Worm (Caenorhabditis elegans) whole organism, dauer: ENCODE results near the gene srt-20.
"Not testable (repeated sequence)": the region's sequence is repeated elsewhere in the genome, so short reads cannot be mapped to it uniquely, and the experiment has no call there.

Experiments
- unc-62 ChIP-seq: sonication (generic microtip); optimal IDR thresholded peaks from 2 replicates; lab custom pipeline; 2017; ENCODE audit warnings: missing biosample characterization, missing genetic modification reagents, missing genetic modification characterization

Gene srt-20

DNA sequence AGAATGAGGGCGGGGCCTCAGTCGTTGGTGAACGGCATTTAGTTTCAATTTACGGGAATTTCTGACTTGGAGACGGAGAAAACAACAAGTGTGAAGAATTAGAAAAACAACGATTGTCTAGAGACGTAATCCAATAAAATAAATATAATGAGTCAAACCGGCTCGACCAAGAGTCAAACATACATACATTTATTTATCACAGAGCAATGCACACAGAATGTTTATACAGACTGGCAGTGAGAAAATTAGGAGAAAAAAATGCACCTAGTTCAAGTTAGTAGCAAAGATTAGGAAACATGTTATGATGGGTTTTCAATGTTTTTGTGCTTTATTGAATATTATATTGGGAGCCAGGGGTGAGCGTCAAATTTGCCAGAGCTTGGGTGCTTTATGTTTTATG lies at the start of gene srt-20:
TSS of gene srt-20 (minus strand) at position 101 of the 400 bp plus-strand sequence.
- TF ChIP-seq unc-62 (GFP tag; lab: Kevin White, UChicago): not testable (repeated sequence)

DNA sequence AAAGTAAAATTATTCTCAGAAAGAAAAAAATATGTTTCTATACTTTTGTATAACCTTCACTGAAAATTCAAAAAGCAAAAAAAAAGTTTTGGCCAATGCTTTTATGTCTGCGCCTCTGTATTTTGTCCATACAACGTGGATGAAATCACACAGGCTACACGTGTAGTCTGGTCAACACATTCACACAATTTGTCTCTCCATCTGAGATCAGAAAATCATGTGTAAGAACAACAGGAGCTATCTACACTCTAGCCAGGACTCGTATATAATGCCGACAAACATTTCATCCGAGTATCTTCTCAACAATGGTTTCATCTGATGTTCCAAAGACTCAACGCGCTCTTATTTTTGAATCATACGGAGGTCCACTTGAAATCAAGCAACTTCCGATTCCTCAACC lies 48.2 kb upstream of the srt-20 start, which contains the start of gene D2063.1:
TSS of gene D2063.1 (plus strand) at position 281 of the 400 bp plus-strand sequence.
- TF ChIP-seq unc-62 (GFP tag; lab: Kevin White, UChicago): no peak

DNA sequence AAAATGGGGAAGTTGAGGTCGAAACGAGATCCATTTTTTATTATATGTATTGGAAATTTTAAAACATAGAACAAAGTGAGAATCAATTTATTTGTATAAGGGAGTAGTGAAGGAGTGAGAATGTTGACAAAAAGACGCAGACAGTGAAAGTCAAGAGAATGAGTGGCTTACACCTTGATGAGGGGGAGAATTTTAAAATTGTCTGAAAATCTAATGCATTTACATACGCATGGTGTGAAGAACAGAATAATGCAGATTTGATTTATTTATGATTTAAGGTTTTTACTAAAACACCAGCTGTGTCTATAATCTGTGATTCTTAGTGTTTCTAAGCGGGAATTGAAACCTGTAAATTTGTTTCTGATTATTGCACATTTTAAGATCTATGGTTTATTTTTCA lies 46.8 kb upstream of the srt-20 start, which contains the start of gene nhr-125:
TSS of gene nhr-125 (minus strand) at position 101 of the 400 bp plus-strand sequence.
- TF ChIP-seq unc-62 (GFP tag; lab: Kevin White, UChicago): no peak

DNA sequence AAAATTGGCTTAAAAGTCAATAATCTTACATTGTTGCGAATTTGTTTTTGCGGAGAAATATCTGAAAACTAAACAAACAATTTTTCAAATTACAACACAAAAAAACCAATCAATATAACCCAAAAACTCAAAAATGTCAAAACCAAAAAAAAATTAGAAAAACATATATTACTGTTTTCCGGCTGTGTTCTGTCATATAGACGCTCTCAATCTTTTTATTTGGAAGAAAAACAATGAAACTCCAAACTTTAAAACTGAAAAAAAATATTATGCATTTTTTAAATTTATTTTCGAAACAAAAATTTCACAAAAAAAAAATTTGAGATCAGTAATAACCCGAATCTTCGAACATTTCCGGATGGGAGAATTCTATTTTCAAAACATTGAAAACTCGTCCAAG lies 44.1 kb upstream of the srt-20 start, which contains the start of gene R02D1.2:
TSS of gene R02D1.2 (minus strand) at position 101 of the 400 bp plus-strand sequence.
- TF ChIP-seq unc-62 (GFP tag; lab: Kevin White, UChicago): no peak

DNA sequence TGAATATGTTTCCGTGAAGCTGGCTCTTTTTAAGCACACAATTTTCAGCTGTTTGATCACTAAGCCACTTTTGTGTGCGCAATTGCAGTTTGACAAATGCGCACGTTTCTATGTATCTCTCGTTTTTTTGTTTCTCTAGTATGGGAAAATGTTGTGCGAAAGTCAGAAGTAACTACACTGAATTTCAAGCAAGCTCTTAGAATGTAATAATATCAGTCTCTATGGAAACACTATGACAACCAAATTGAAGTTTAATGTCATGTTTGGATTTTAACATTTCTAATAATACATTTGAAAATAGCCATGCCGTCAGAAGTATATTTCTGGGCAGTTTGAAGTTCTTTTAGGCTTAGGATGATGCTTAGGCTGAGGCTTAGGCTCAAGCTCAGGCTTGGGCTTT lies 41.2 kb upstream of the srt-20 start, which contains the start of gene ZC132.9:
TSS of gene ZC132.9 (minus strand) at position 101 of the 400 bp plus-strand sequence.
- TF ChIP-seq unc-62 (GFP tag; lab: Kevin White, UChicago): no peak

DNA sequence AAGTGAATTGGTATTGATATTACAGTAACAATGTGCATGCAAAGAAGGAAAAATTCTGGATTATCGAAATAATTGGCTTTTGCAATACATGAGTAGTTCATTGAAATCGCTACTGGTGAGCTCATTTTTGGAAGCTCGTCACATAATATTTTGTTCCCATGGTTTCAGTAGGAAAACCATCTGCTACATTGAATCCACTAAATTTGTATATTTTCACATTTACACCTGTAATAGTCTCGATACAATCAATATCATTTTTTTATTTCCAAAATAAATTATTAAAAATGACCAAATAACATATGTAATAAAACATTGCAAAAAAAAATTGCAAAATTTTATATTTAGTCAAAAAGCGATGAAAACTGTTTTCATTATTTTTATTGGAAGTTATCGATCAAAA lies 36.4 kb upstream of the srt-20 start, which contains the start of gene srh-192:
TSS of gene srh-192 (minus strand) at position 101 of the 400 bp plus-strand sequence.
- TF ChIP-seq unc-62 (GFP tag; lab: Kevin White, UChicago): no peak

DNA sequence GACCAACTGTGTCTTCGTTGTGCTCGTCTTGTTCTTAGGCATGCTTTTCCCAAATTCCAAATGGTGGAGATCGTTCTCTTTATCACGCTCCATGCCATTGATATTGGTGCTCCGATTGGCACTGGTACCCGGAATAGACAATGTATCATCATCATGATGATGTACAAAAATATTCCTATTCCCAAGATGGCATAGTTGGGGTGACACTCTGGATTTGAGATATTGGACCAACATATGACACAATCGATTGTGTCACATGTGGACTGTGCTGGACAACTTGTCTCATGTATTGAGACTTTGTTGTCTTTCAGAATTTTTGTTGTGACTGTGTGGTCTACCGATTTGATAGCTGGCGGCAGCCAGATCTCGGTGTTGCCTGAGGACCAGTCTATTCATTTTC lies 25.6 kb upstream of the srt-20 start:
- no peak for TF ChIP-seq unc-62 (GFP tag; lab: Kevin White, UChicago)

DNA sequence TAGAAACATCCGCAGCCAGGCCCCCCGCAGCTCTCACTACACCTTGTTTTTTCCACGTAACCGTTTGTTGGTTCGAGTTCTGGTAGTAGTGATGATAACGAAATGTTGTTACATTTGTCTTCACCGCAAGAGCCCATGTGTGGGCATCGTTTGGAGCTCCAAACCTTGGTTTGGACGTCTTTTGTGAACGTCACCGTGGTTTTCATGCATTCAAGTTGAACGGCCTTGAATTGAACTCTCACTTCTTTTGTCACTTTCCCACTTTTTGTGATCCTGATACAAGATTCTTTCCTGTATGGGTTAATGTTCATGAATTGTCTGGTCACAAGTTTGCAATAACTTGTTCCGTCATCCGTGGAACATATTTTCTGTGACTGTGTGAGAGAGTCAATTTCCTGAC lies 25.2 kb upstream of the srt-20 start:
- TF ChIP-seq unc-62 (GFP tag; lab: Kevin White, UChicago): no peak

DNA sequence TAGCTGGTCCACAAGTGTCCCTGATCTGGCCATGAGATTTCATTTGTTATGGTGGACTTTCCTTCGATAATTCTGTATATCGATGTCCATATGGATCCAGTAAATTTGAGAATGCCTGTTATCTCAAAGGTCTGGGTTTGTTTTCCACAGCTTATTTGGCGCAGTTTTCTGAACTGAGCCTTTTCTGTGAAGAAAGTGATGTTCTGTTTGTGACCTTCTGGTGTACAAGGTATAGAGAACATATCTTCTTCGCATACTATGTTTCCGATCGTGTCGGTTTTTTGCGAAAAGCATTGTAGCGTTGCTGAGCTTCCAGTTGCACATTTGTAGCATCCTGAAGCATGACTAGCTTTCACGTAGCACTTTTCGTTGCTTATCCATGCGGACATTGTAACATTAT lies 24.2 kb upstream of the srt-20 start:
- TF ChIP-seq unc-62 (GFP tag; lab: Kevin White, UChicago): no peak

DNA sequence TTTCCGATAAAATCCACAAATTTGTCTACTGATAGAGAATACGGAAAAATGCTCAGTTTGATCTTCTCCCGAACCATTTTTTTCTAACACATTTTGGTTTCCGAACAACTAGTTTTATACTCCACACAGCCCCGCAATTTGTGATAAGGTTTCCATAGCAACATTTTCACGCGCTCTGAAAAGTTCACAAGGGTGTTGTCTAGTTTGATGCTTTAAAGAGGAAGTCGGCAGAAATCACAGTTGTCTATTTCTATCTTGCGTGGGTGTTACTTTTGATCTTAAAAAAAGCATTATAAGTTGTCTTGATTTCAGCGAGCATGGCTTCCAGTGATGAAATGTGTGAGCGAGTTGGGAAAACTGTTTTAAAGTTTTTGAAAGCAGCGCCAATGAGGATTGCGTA lies 21.1 kb upstream of the srt-20 start, which contains the start of gene ZC132.3:
TSS of gene ZC132.3 (minus strand) at position 101 of the 400 bp plus-strand sequence.
- no peak for TF ChIP-seq unc-62 (GFP tag; lab: Kevin White, UChicago)

DNA sequence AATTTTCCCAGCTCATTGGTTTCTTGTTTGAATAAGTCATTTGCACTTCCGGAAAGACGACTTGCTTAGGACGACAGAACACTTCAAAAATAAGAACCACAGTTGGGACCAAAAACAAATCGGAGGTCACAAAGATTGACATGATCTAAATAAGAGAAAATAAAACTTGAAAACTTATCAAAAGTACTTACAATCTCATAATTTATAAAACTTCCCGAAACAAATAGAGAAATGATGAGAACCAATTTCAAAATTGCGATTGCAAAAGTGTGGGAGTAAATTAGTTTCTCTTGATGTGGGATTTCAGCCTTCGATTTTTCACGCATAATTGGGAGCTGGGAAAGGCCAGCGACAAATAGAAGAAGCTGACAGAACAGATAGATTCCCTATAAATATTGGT lies 19.9 kb upstream of the srt-20 start, which contains the start of gene ZC132.11:
TSS of gene ZC132.11 (minus strand) at position 101 of the 400 bp plus-strand sequence.
- no peak for TF ChIP-seq unc-62 (GFP tag; lab: Kevin White, UChicago)

DNA sequence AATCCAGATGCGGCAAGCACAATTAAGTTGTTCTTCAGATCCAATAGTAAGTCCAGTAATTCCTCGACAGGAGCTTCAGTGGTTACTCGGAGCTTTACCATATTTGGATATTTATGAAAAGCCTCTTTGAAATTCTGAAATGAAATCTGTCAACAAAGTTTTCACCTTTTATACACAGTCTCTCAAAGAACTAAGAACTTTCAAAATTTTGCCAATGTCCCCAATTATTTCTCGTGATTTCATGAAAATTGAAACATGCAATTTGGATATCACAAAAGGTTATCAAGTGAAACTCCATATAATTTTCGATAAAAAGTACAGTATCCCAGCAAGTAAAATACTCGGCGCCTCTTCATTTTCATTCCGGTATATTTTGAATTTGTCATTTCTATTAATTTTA lies 17.3 kb upstream of the srt-20 start, which contains the start of gene F47D2.11:
TSS of gene F47D2.11 (minus strand) at position 101 of the 400 bp plus-strand sequence.
- TF ChIP-seq unc-62 (GFP tag; lab: Kevin White, UChicago): no peak

DNA sequence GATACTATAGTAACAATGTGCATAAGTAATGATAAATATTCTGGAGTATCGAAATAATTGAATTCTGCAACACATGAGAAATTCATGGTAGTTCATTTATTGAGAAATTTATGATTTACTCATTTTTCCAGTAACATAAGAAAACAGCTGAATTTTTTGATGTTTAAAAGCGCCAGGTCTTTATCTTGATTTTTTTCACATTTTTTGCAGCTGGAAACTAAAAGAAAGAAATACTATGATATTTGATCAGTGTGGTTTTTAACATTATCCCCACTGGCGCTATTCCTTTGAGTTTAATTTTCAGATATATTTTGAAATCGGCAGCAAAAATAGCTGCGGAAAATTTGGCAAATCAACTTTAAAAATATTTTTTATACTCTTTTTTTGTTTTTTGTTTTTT lies 14.8 kb upstream of the srt-20 start, which contains the start of gene srh-194:
TSS of gene srh-194 (minus strand) at position 101 of the 400 bp plus-strand sequence.
- not testable (repeated sequence) for TF ChIP-seq unc-62 (GFP tag; lab: Kevin White, UChicago)

DNA sequence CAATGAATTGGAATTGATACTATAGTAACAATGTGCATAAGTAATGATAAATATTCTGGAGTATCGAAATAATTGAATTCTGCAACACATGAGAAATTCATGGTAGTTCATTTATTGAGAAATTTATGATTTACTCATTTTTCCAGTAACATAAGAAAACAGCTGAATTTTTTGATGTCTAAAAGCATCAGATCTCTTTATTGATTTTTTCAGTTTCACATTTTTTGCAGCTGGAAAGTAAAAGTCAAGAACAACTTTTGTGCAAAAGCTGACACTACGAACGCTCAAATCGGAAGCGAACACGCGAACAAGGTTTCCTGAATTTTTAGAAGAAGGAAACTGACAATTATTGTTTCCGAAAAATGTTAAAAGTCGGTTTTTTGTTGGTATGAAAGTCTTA lies 11.5 kb upstream of the srt-20 start, which contains the start of gene srh-193:
TSS of gene srh-193 (minus strand) at position 101 of the 400 bp plus-strand sequence.
- TF ChIP-seq unc-62 (GFP tag; lab: Kevin White, UChicago): not testable (repeated sequence)

DNA sequence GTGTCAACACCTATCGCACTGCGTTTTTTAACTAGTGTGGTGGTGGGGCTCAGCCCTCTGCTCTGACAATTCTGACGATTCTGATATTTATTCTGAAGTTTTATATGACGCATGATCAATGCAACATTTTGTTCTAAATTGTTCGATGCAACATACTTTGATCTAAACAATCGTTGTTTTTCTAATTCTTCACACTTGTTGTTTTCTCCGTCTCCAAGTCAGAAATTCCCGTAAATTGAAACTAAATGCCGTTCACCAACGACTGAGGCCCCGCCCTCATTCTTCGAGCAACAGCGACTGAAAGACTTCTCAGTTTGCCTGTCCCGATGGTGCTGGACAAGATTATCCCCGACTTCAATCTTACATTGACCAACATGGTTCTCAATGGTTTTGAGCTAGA lies 6.1 kb upstream of the srt-20 start, which contains the start of gene srt-19:
TSS of gene srt-19 (plus strand) at position 301 of the 400 bp plus-strand sequence.
- TF ChIP-seq unc-62 (GFP tag; lab: Kevin White, UChicago): not testable (repeated sequence)

DNA sequence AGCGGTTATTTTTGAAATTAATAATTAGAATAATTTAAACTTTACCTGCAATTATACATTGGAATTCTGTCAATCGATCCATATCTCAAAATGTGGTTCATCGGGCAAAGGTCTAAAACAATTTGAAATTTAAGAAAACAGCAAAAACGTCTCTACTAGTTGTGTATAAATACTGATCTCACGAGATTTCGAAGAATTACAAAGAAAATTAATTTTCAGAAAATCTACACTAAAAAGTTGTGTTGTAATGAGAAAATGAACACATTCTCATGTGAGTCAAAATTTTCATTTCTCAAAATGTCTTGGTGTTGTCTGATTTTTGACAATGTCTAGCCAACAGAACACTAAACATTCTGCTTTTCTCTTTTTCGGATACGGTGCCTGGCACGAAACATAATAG lies 3.1 kb upstream of the srt-20 start, which contains the start of gene srt-37:
TSS of gene srt-37 (minus strand) at position 101 of the 400 bp plus-strand sequence.
- TF ChIP-seq unc-62 (GFP tag; lab: Kevin White, UChicago): not testable (repeated sequence)

DNA sequence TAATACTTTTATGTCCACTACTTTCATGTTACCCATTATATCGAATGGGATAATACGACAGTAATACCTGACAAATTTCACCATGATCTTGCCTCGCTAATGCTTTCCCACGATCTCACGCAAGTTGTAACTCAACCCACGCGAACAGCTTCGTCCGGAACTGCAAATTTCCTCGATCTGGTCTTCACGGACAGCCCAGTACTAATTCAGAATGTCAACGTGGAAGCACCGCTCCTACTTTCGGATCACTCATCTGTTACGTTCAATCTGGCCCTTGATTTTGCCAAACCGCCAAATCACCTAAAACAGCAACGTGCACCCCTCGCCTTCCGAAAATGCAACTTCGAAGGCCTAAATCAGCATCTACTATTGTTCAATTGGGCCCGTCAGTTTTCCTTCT lies 5.3 kb downstream of the srt-20 start:
- TF ChIP-seq unc-62 (GFP tag; lab: Kevin White, UChicago): no peak
